Fruit fly (Drosophila melanogaster) whole organism, embryonic: ENCODE results near the gene CG5273.

ENCODE experiments used
- CG10321 ChIP-seq: fragments of 200-800 bp; sonication (Bioruptor generic); IDR thresholded peaks from 2 replicates; pipeline ENCODE4 v1.3.6; 2022; ENCODE audit warnings: missing biosample characterization, missing genetic modification characterization
- CG11247 ChIP-seq: fragments of 200-800 bp; sonication (Bioruptor generic); IDR thresholded peaks from 2 replicates; pipeline ENCODE4 v1.3.6; 2022; ENCODE audit warnings: missing biosample characterization, missing genetic modification characterization
- CG11504 ChIP-seq: fragments of 200-800 bp; sonication (Bioruptor generic); optimal IDR thresholded peaks from 3 replicates; lab custom pipeline; 2019; ENCODE audit warnings: missing biosample characterization, mild to moderate bottlenecking, missing genetic modification characterization, moderate library complexity
- CG11695 ChIP-seq: fragments of 200-800 bp; sonication (Bioruptor generic); IDR thresholded peaks from 3 replicates; pipeline ENCODE4 v1.3.6; 2022; ENCODE audit warnings: missing biosample characterization, missing genetic modification characterization
- CG11723 ChIP-seq: fragments of 200-800 bp; sonication (Bioruptor generic); optimal IDR thresholded peaks from 2 replicates; lab custom pipeline; 2017; ENCODE audit warnings: missing biosample characterization, mild to moderate bottlenecking, missing genetic modification characterization
- CG12219 ChIP-seq: fragments of 200-800 bp; sonication (Bioruptor generic); optimal IDR thresholded peaks from 3 replicates; lab custom pipeline; 2018; ENCODE audit warnings: missing biosample characterization, mild to moderate bottlenecking, missing genetic modification characterization
- CG12659 ChIP-seq: fragments of 200-800 bp; sonication (Bioruptor generic); optimal IDR thresholded peaks from 3 replicates; lab custom pipeline; 2017; ENCODE audit warnings: mild to moderate bottlenecking, missing biosample characterization, missing genetic modification reagents, missing genetic modification characterization
- CG13123 ChIP-seq: fragments of 200-800 bp; sonication (Bioruptor generic); optimal IDR thresholded peaks from 2 replicates; lab custom pipeline; 2016; ENCODE audit warnings: missing biosample characterization, missing genetic modification characterization
- CG14014 ChIP-seq: fragments of 200-800 bp; sonication (Bioruptor generic); IDR thresholded peaks from 2 replicates; pipeline ENCODE4 v1.3.6; 2022; ENCODE audit warnings: missing biosample characterization, missing genetic modification characterization
- CG18599 ChIP-seq: fragments of 200-800 bp; sonication (Bioruptor generic); optimal IDR thresholded peaks from 3 replicates; lab custom pipeline; 2017; ENCODE audit warnings: missing biosample characterization, missing genetic modification characterization, mild to moderate bottlenecking, moderate library complexity, missing genetic modification reagents
- CG2199 ChIP-seq: fragments of 200-800 bp; sonication (Bioruptor generic); IDR thresholded peaks from 3 replicates; pipeline ENCODE4 v1.3.6; 2022; ENCODE audit warnings: missing biosample characterization, missing genetic modification characterization
- CG31441 ChIP-seq: fragments of 200-800 bp; sonication (Bioruptor generic); IDR thresholded peaks from 2 replicates; pipeline ENCODE4 v1.3.6; 2022; ENCODE audit warnings: missing biosample characterization, missing genetic modification characterization
- CG3407 ChIP-seq: fragments of 200-800 bp; sonication (Bioruptor generic); optimal IDR thresholded peaks from 2 replicates; lab custom pipeline; 2018; ENCODE audit warnings: missing biosample characterization, mild to moderate bottlenecking, missing genetic modification characterization
- CG4424 ChIP-seq: fragments of 200-800 bp; sonication (Bioruptor generic); optimal IDR thresholded peaks from 3 replicates; lab custom pipeline; 2016; ENCODE audit warnings: missing biosample characterization, missing genetic modification characterization
- CG4617 ChIP-seq: fragments of 200-800 bp; sonication (Bioruptor generic); optimal IDR thresholded peaks from 3 replicates; lab custom pipeline; 2016; ENCODE audit warnings: missing biosample characterization, missing genetic modification characterization, borderline replicate concordance
- CG4707 ChIP-seq: fragments of 200-800 bp; sonication (Bioruptor generic); optimal IDR thresholded peaks from 2 replicates; lab custom pipeline; 2018; ENCODE audit warnings: missing biosample characterization, mild to moderate bottlenecking, missing genetic modification characterization, moderate library complexity
- CG4730 ChIP-seq: fragments of 200-800 bp; sonication (Bioruptor generic); IDR thresholded peaks from 2 replicates; pipeline ENCODE4 v1.3.6; 2022; ENCODE audit warnings: missing biosample characterization, missing genetic modification characterization
- CG4854 ChIP-seq: fragments of 200-800 bp; sonication (Bioruptor generic); optimal IDR thresholded peaks from 2 replicates; lab custom pipeline; 2016; ENCODE audit warnings: missing biosample characterization, missing genetic modification characterization, inconsistent platforms
- CG6689 ChIP-seq: fragments of 200-800 bp; sonication (Bioruptor generic); IDR thresholded peaks from 2 replicates; pipeline ENCODE4 v1.3.6; 2022; ENCODE audit warnings: missing biosample characterization, missing genetic modification characterization
- CG6765 ChIP-seq: fragments of 200-800 bp; sonication (Bioruptor generic); optimal IDR thresholded peaks from 3 replicates; lab custom pipeline; 2017; ENCODE audit warnings: missing biosample characterization, mild to moderate bottlenecking, missing genetic modification characterization
- CG8290 ChIP-seq, 3 experiments: fragments of 200-800 bp; sonication (Bioruptor generic); optimal IDR thresholded peaks; 2 replicates each; lab custom pipeline; 2016 to 2019; ENCODE audit warnings: missing biosample characterization in 3 of 3, missing genetic modification characterization in 3 of 3, mild to moderate bottlenecking in 2 of 3, moderate library complexity in 1 of 3
- Chrac-16 ChIP-seq: fragments of 200-800 bp; sonication (Bioruptor generic); optimal IDR thresholded peaks from 3 replicates; lab custom pipeline; 2016; ENCODE audit warnings: missing biosample characterization, missing genetic modification characterization
- CoRest ChIP-seq: fragments of 200-800 bp; sonication (Bioruptor generic); optimal IDR thresholded peaks from 3 replicates; lab custom pipeline; 2018; ENCODE audit warnings: missing biosample characterization, mild to moderate bottlenecking, missing genetic modification characterization, moderate library complexity
- Doc3 ChIP-seq: fragments of 200-800 bp; sonication (Bioruptor generic); IDR thresholded peaks from 3 replicates; pipeline ENCODE4 v1.3.6; 2022; ENCODE audit warnings: missing biosample characterization, missing genetic modification characterization; ENCODE audit not compliant: partially characterized antibody
- E2f1 ChIP-seq: fragments of 200-800 bp; sonication (Bioruptor generic); IDR thresholded peaks from 2 replicates; pipeline ENCODE4 v1.3.6; 2022; ENCODE audit warnings: missing biosample characterization, missing genetic modification characterization
- Eip74EF ChIP-seq, 2 experiments: fragments of 200-800 bp in 1 of 2; fragments of >200 bp in 1 of 2; sonication (Bioruptor generic) in 1 of 2; optimal IDR thresholded peaks; 2 replicates each; lab custom pipeline; 2017 to 2019; ENCODE audit warnings: missing biosample characterization in 2 of 2, missing genetic modification characterization in 2 of 2, mild to moderate bottlenecking in 1 of 2, moderate library complexity in 1 of 2
- Fer3 ChIP-seq: fragments of 200-800 bp; sonication (Bioruptor generic); optimal IDR thresholded peaks from 2 replicates; lab custom pipeline; 2018; ENCODE audit warnings: missing biosample characterization, mild to moderate bottlenecking, missing genetic modification characterization, moderate library complexity
- HLH3B ChIP-seq: fragments of 200-800 bp; sonication (Bioruptor generic); IDR thresholded peaks from 2 replicates; pipeline ENCODE4 v1.3.6; 2022; ENCODE audit warnings: missing biosample characterization, missing genetic modification characterization
- Hmr ChIP-seq: fragments of 200-800 bp; sonication (Bioruptor generic); optimal IDR thresholded peaks from 3 replicates; lab custom pipeline; 2017; ENCODE audit warnings: mild to moderate bottlenecking, missing biosample characterization, missing genetic modification reagents, missing genetic modification characterization
- MESR4 ChIP-seq: fragments of 200-800 bp; sonication (Bioruptor generic); optimal IDR thresholded peaks from 2 replicates; lab custom pipeline; 2018; ENCODE audit warnings: missing biosample characterization, mild to moderate bottlenecking, missing genetic modification characterization, moderate library complexity
- Ptx1 ChIP-seq: fragments of 200-800 bp; sonication (Bioruptor generic); IDR thresholded peaks from 2 replicates; pipeline ENCODE4 v1.3.6; 2022; ENCODE audit warnings: missing biosample characterization, missing genetic modification characterization
- Side ChIP-seq: fragments of 200-800 bp; sonication (Bioruptor generic); optimal IDR thresholded peaks from 2 replicates; lab custom pipeline; 2016; ENCODE audit warnings: missing biosample characterization, missing genetic modification characterization
- Spps ChIP-seq: fragments of 200-800 bp; sonication (Bioruptor generic); optimal IDR thresholded peaks from 2 replicates; lab custom pipeline; 2018; ENCODE audit warnings: missing biosample characterization, mild to moderate bottlenecking, missing genetic modification characterization
- abd-A ChIP-seq: fragments of 200-800 bp; sonication (Bioruptor generic); optimal IDR thresholded peaks from 3 replicates; lab custom pipeline; 2019; ENCODE audit warnings: missing biosample characterization, mild to moderate bottlenecking, missing genetic modification characterization, moderate library complexity
- ara ChIP-seq: fragments of 200-800 bp; sonication (Bioruptor generic); IDR thresholded peaks from 2 replicates; pipeline ENCODE4 v1.3.6; 2022; ENCODE audit warnings: missing biosample characterization, missing genetic modification characterization
- ase ChIP-seq: fragments of 200-800 bp; sonication (Bioruptor generic); IDR thresholded peaks from 3 replicates; pipeline ENCODE4 v1.3.6; 2022; ENCODE audit warnings: missing biosample characterization, missing genetic modification characterization
- ash1 ChIP-seq: fragments of 200-800 bp; sonication (Bioruptor generic); optimal IDR thresholded peaks from 2 replicates; lab custom pipeline; 2018; ENCODE audit warnings: missing biosample characterization, mild to moderate bottlenecking, missing genetic modification characterization
- bcd ChIP-seq: fragments of 200-800 bp; sonication (Bioruptor generic); optimal IDR thresholded peaks from 2 replicates; lab custom pipeline; 2017; ENCODE audit warnings: missing biosample characterization, mild to moderate bottlenecking, missing genetic modification characterization
- btn ChIP-seq: fragments of 200-800 bp; sonication (Bioruptor generic); optimal IDR thresholded peaks from 2 replicates; lab custom pipeline; 2016; ENCODE audit warnings: missing biosample characterization, missing genetic modification characterization
- grn ChIP-seq: fragments of 200-800 bp; sonication (Bioruptor generic); optimal IDR thresholded peaks from 3 replicates; lab custom pipeline; 2017; ENCODE audit warnings: missing biosample characterization, missing genetic modification characterization
- hkb ChIP-seq, 2 experiments: fragments of 200-800 bp in 1 of 2; fragments of >200 bp in 1 of 2; sonication (Bioruptor generic) in 1 of 2; IDR thresholded peaks in 1 of 2; optimal IDR thresholded peaks in 1 of 2; 2 replicates each; pipeline versions ENCODE4 v1.3.6 to Lab custom; 2017 to 2022; ENCODE audit warnings: missing biosample characterization in 1 of 2, missing genetic modification characterization in 1 of 2
- insv ChIP-seq, 2 experiments: fragments of 200-800 bp; sonication (Bioruptor generic); optimal IDR thresholded peaks; 3 replicates each; lab custom pipeline; 2016 to 2018; ENCODE audit warnings: missing biosample characterization in 2 of 2, missing genetic modification characterization in 2 of 2
- knrl ChIP-seq: fragments of 200-800 bp; sonication (Bioruptor generic); IDR thresholded peaks from 3 replicates; pipeline ENCODE4 v1.3.6; 2022; ENCODE audit warnings: missing biosample characterization, missing genetic modification characterization; ENCODE audit not compliant: partially characterized antibody
- peb ChIP-seq: fragments of 200-800 bp; sonication (Bioruptor generic); IDR thresholded peaks from 2 replicates; pipeline ENCODE4 v1.3.6; 2022; ENCODE audit warnings: missing biosample characterization, missing genetic modification characterization
- pnt ChIP-seq: fragments of 200-800 bp; sonication (Bioruptor generic); optimal IDR thresholded peaks from 3 replicates; lab custom pipeline; 2016; ENCODE audit warnings: missing biosample characterization, missing genetic modification characterization
- sisA ChIP-seq: fragments of 200-800 bp; sonication (Bioruptor generic); IDR thresholded peaks from 2 replicates; pipeline ENCODE4 v1.3.6; 2022; ENCODE audit warnings: missing biosample characterization, missing genetic modification characterization
- tap ChIP-seq: fragments of 200-800 bp; optimal IDR thresholded peaks from 3 replicates; lab custom pipeline; 2019; ENCODE audit warnings: missing biosample characterization, mild to moderate bottlenecking, missing genetic modification characterization, moderate library complexity
- zen2 ChIP-seq: fragments of 200-800 bp; sonication (Bioruptor generic); IDR thresholded peaks from 3 replicates; pipeline ENCODE4 v1.3.6; 2022; ENCODE audit warnings: missing biosample characterization, missing genetic modification characterization; ENCODE audit not compliant: partially characterized antibody

CG5273 gene

DNA sequence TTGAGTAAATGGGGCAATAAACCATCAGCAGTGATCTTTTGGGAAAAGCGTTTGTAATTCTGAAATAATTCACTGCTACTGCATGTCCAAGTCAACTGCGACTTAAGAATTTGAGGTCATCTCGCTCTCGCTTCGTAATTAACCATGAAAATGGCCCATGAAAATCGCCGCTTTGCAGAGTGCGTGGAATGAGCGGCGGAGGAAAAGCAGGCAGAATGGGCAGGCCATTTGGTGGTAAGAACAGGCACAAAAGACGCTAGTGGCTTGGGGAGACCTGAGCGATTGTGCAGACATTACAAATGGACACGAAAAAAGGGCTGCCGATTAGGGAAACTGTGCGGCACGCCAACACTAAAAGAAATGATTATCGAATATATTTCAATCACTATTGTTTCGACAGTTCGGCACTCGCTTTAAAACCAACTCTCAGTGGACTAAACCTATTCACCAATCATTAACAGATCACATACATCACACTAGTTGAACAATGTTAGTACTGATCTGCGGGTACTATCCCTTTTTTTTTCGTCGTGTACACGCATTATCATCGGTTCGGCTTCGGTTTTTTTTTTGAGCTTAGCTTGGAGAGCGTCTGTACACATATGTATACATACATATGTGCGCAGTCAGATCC, 12.2 kb downstream of the CG5273 start (continued):
- peak; percentile 46 for TF ChIP-seq CG4424 (GFP tag; lab: Kevin White, UChicago)
- TF ChIP-seq CG8290 (GFP tag; optimal IDR thresholded peaks at IDR 0.05; lab: Kevin White, UChicago): peak; percentile 19
- TF ChIP-seq CG8290 (tag; optimal IDR thresholded peaks at IDR 0.05; lab: Kevin White, UChicago): peak in 1 of 2 experiments; percentile 28
- TF ChIP-seq CG14014 (GFP tag; lab: Robert Waterston, UW): no peak
- no peak for TF ChIP-seq Doc3
- peak; percentile 55 for TF ChIP-seq CG11504 (tag; lab: Kevin White, UChicago)
- TF ChIP-seq CG4617 (GFP tag; lab: Kevin White, UChicago): no peak
- no peak for TF ChIP-seq CG4854 (GFP tag; lab: Kevin White, UChicago)
- no peak for TF ChIP-seq ash1 (GFP tag; lab: Kevin White, UChicago)
- peak; percentile 18 for TF ChIP-seq bcd (GFP tag; lab: Kevin White, UChicago)
- TF ChIP-seq Eip74EF (GFP tag; optimal IDR thresholded peaks at IDR 0.05; lab: Kevin White, UChicago): no peak
- TF ChIP-seq tap (tag; lab: Kevin White, UChicago): no peak
- no peak for TF ChIP-seq Hmr
- no peak for TF ChIP-seq CG11723 (GFP tag; lab: Kevin White, UChicago)
- peak; percentile 59 for TF ChIP-seq ara
- TF ChIP-seq insv (GFP tag; optimal IDR thresholded peaks at IDR 0.05; lab: Kevin White, UChicago): no peak
- 0 out of 2 replicates have a peak, but pooled peaks have one; percentile 8 for TF ChIP-seq CG6689 (GFP tag; lab: Robert Waterston, UW)
- peak; percentile 42; the same call in 1 of the 2 replicates for TF ChIP-seq CG31441 (GFP tag; lab: Robert Waterston, UW)
- 0 out of 2 replicates have a peak, but pooled peaks have one; percentile 20 for TF ChIP-seq peb
- TF ChIP-seq Ptx1 (GFP tag; lab: Robert Waterston, UW): 0 out of 2 replicates have a peak, but pooled peaks have one; percentile 41
- peak; percentile 19 for TF ChIP-seq CG18599 (GFP tag; lab: Kevin White, UChicago)
- peak; percentile 23; the same call in 1 of the 2 replicates for TF ChIP-seq E2f1 (GFP tag; lab: Robert Waterston, UW)
- TF ChIP-seq Spps (tag; lab: Kevin White, UChicago): peak; percentile 15
- TF ChIP-seq CG12659 (GFP tag; lab: Kevin White, UChicago): peak; percentile 1
- TF ChIP-seq abd-A (tag; lab: Kevin White, UChicago): no peak
- TF ChIP-seq CG11695 (GFP tag; lab: Robert Waterston, UW): no peak
- peak; percentile 38 for TF ChIP-seq Chrac-16 (GFP tag; lab: Kevin White, UChicago)
- peak; percentile 6 for TF ChIP-seq Side (GFP tag; lab: Kevin White, UChicago)
- TF ChIP-seq Fer3: no peak
- no peak for TF ChIP-seq ase (GFP tag; lab: Robert Waterston, UW)
- TF ChIP-seq zen2 (GFP tag; lab: Robert Waterston, UW): no peak
- no peak for TF ChIP-seq CG11247 (GFP tag; lab: Robert Waterston, UW)
- TF ChIP-seq btn (GFP tag; lab: Kevin White, UChicago): no peak
- no peak for TF ChIP-seq grn (GFP tag; lab: Kevin White, UChicago)
- TF ChIP-seq knrl (GFP tag; lab: Robert Waterston, UW): no peak
- peak; percentile 19 for TF ChIP-seq CG12219 (GFP tag; lab: Kevin White, UChicago)
- no peak for TF ChIP-seq CG6765 (GFP tag; lab: Kevin White, UChicago)
- TF ChIP-seq CG10321 (GFP tag; lab: Robert Waterston, UW): no peak
- peak; percentile 55 for TF ChIP-seq sisA (GFP tag; lab: Robert Waterston, UW)
- no peak for TF ChIP-seq CG13123 (GFP tag; lab: Kevin White, UChicago)
- TF ChIP-seq MESR4 (GFP tag; lab: Kevin White, UChicago): no peak
- peak; percentile 31 for TF ChIP-seq pnt (GFP tag; lab: Kevin White, UChicago)
- TF ChIP-seq CG2199 (GFP tag; lab: Robert Waterston, UW): no peak
- TF ChIP-seq CoRest: peak; percentile 11
- no peak for TF ChIP-seq CG4730 (GFP tag; lab: Robert Waterston, UW)
- TF ChIP-seq CG4707 (GFP tag; lab: Kevin White, UChicago): no peak
- TF ChIP-seq CG3407 (GFP tag; lab: Kevin White, UChicago): no peak
- 0 out of 2 replicates have a peak, but pooled peaks have one; percentile 35 for TF ChIP-seq HLH3B (GFP tag; lab: Robert Waterston, UW)
- TF ChIP-seq hkb (optimal IDR thresholded peaks at IDR 0.05; lab: Kevin White, UChicago): no peak
- TF ChIP-seq hkb (GFP tag; IDR thresholded peaks at IDR 0.05; lab: Robert Waterston, UW): no peak
